Worm (Caenorhabditis elegans) whole organism, young adult: Measurements from ENCODE around the gene Y67D2.2.

Experiments used
- F23B12.7 ChIP-seq: sonication (generic microtip); optimal IDR thresholded peaks from 2 replicates; lab custom pipeline; 2017; ENCODE audit warnings: missing genetic modification characterization, mild to moderate bottlenecking, missing compliant biosample characterization, antibody characterized with exemption, moderate library complexity; ENCODE audit not compliant: insufficient read depth
- F49E8.2 ChIP-seq: sonication (generic microtip); optimal IDR thresholded peaks from 3 replicates; lab custom pipeline; 2017; ENCODE audit warnings: missing genetic modification characterization, mild to moderate bottlenecking, missing compliant biosample characterization, antibody characterized with exemption, moderate library complexity; ENCODE audit not compliant: insufficient read depth
- K12H6.12 ChIP-seq: fragments of 200-800 bp; sonication (Bioruptor generic); optimal IDR thresholded peaks from 2 replicates; lab custom pipeline; 2018; ENCODE audit warnings: mild to moderate bottlenecking, missing genetic modification characterization, missing compliant biosample characterization
- Y53F4B.3 ChIP-seq: fragments of 200-800 bp; sonication (Bioruptor generic); IDR thresholded peaks from 2 replicates; pipeline ENCODE4 v1.3.6; 2022; ENCODE audit warnings: missing genetic modification reagents, missing genetic modification characterization, missing compliant biosample characterization
- Y56A3A.18 ChIP-seq: fragments of 200-800 bp; sonication (Bioruptor generic); IDR thresholded peaks from 2 replicates; pipeline ENCODE4 v1.3.6; 2022; ENCODE audit warnings: missing genetic modification reagents, missing genetic modification characterization, missing compliant biosample characterization
- Y67H2A.10 ChIP-seq: fragments of 200-800 bp; sonication (Bioruptor generic); conservative IDR thresholded peaks from 2 replicates; pipeline ENCODE4 v1.3.6; 2022; ENCODE audit warnings: missing genetic modification reagents, missing genetic modification characterization, missing compliant biosample characterization
- Y79H2A.3 ChIP-seq: fragments of 200-800 bp; sonication (Bioruptor generic); conservative IDR thresholded peaks from 2 replicates; pipeline ENCODE4 v1.3.6; 2022; ENCODE audit warnings: missing genetic modification reagents, missing genetic modification characterization, missing compliant biosample characterization
- akir-1 ChIP-seq: fragments of 200-800 bp; sonication (Bioruptor generic); optimal IDR thresholded peaks from 2 replicates; lab custom pipeline; 2018; ENCODE audit warnings: mild to moderate bottlenecking, missing genetic modification characterization, moderate library complexity, missing compliant biosample characterization
- athp-1 ChIP-seq: sonication (generic microtip); optimal IDR thresholded peaks from 2 replicates; lab custom pipeline; 2017; ENCODE audit warnings: mild to moderate bottlenecking, missing genetic modification characterization, missing compliant biosample characterization
- cebp-2 ChIP-seq: fragments of 200-800 bp; sonication (Bioruptor generic); IDR thresholded peaks from 2 replicates; pipeline ENCODE4 v1.3.6; 2022; ENCODE audit warnings: missing genetic modification characterization, missing compliant biosample characterization
- ceh-27 ChIP-seq: fragments of 200-800 bp; sonication (Bioruptor generic); optimal IDR thresholded peaks from 2 replicates; lab custom pipeline; 2018; ENCODE audit warnings: mild to moderate bottlenecking, missing genetic modification characterization, moderate library complexity, missing compliant biosample characterization
- ceh-40 ChIP-seq: fragments of 200-800 bp; sonication (Bioruptor generic); IDR thresholded peaks from 2 replicates; pipeline ENCODE4 v1.3.6; 2022; ENCODE audit warnings: missing genetic modification characterization, missing compliant biosample characterization
- ceh-58 ChIP-seq: fragments of 200-800 bp; sonication (Bioruptor generic); IDR thresholded peaks from 2 replicates; pipeline ENCODE4 v1.3.6; 2022; ENCODE audit warnings: missing genetic modification characterization, missing compliant biosample characterization
- ceh-91 ChIP-seq: fragments of 200-800 bp; sonication (Bioruptor generic); IDR thresholded peaks from 2 replicates; pipeline ENCODE4 v1.3.6; 2022; ENCODE audit warnings: missing genetic modification reagents, missing genetic modification characterization, missing compliant biosample characterization
- die-1 ChIP-seq: sonication (generic microtip); optimal IDR thresholded peaks from 2 replicates; lab custom pipeline; 2016; ENCODE audit warnings: missing genotype, mild to moderate bottlenecking, missing genetic modification characterization, missing compliant biosample characterization
- dox-1 ChIP-seq: fragments of 200-800 bp; sonication (Bioruptor generic); IDR thresholded peaks from 2 replicates; pipeline ENCODE4 v1.3.6; 2022; ENCODE audit warnings: missing genetic modification reagents, missing genetic modification characterization, missing compliant biosample characterization
- dpff-1 ChIP-seq: sonication (generic microtip); optimal IDR thresholded peaks from 2 replicates; lab custom pipeline; 2017; ENCODE audit warnings: mild to moderate bottlenecking, missing genetic modification characterization, missing compliant biosample characterization
- efl-1 ChIP-seq: fragments of 150-350 bp; optimal IDR thresholded peaks from 2 replicates; lab custom pipeline; 2014; ENCODE audit warnings: missing biosample characterization, missing genetic modification reagents, missing genetic modification characterization
- egrh-3 ChIP-seq: fragments of 200-800 bp; sonication (Bioruptor generic); IDR thresholded peaks from 2 replicates; pipeline ENCODE4 v1.3.6; 2022; ENCODE audit warnings: missing genetic modification reagents, missing genetic modification characterization, missing compliant biosample characterization
- ekl-4 ChIP-seq: fragments of 200-800 bp; sonication (Bioruptor generic); IDR thresholded peaks from 2 replicates; pipeline ENCODE4 v1.3.6; 2022; ENCODE audit warnings: missing genetic modification reagents, missing genetic modification characterization, missing compliant biosample characterization
- ets-4 ChIP-seq: fragments of 200-800 bp; sonication (Bioruptor generic); optimal IDR thresholded peaks from 2 replicates; lab custom pipeline; 2018; ENCODE audit warnings: mild to moderate bottlenecking, missing genetic modification characterization, missing compliant biosample characterization
- hlh-12 ChIP-seq: sonication (generic microtip); optimal IDR thresholded peaks from 2 replicates; lab custom pipeline; 2016; ENCODE audit warnings: missing genetic modification characterization, missing compliant biosample characterization
- let-526 ChIP-seq: fragments of 200-800 bp; sonication (Bioruptor generic); IDR thresholded peaks from 2 replicates; pipeline ENCODE4 v1.3.6; 2022; ENCODE audit warnings: missing genetic modification reagents, missing genetic modification characterization, missing compliant biosample characterization
- lir-1 ChIP-seq: fragments of 200-800 bp; sonication (Bioruptor generic); conservative IDR thresholded peaks from 2 replicates; pipeline ENCODE4 v1.3.6; 2022; ENCODE audit warnings: missing genetic modification reagents, missing genetic modification characterization, missing compliant biosample characterization
- lsl-1 ChIP-seq: fragments of 200-800 bp; sonication (Bioruptor generic); optimal IDR thresholded peaks from 2 replicates; lab custom pipeline; 2018; ENCODE audit warnings: mild to moderate bottlenecking, missing genetic modification characterization, moderate library complexity, missing compliant biosample characterization
- madf-3 ChIP-seq: fragments of 200-800 bp; sonication (Bioruptor generic); IDR thresholded peaks from 2 replicates; pipeline ENCODE4 v1.3.6; 2022; ENCODE audit warnings: missing genetic modification reagents, missing genetic modification characterization, missing compliant biosample characterization
- mcd-1 ChIP-seq: fragments of 200-800 bp; sonication (Bioruptor generic); IDR thresholded peaks from 2 replicates; pipeline ENCODE4 v1.3.6; 2022; ENCODE audit warnings: missing genetic modification reagents, missing genetic modification characterization, missing compliant biosample characterization
- nhr-80 ChIP-seq: sonication (generic microtip); optimal IDR thresholded peaks from 2 replicates; lab custom pipeline; 2016; ENCODE audit warnings: missing genetic modification characterization, missing compliant biosample characterization
- snpc-1.1 ChIP-seq: sonication (generic microtip); optimal IDR thresholded peaks from 2 replicates; lab custom pipeline; 2017; ENCODE audit warnings: missing genetic modification characterization, mild to moderate bottlenecking, missing compliant biosample characterization, antibody characterized with exemption, moderate library complexity, missing genotype, missing genetic modification reagents; ENCODE audit not compliant: insufficient read depth
- snpc-1.3 ChIP-seq: sonication (generic microtip); optimal IDR thresholded peaks from 2 replicates; lab custom pipeline; 2017; ENCODE audit warnings: missing genetic modification characterization, mild to moderate bottlenecking, missing compliant biosample characterization, antibody characterized with exemption, moderate library complexity, missing genotype, missing genetic modification reagents; ENCODE audit not compliant: insufficient read depth
- snpc-4 ChIP-seq, 5 experiments: fragments of 150-350 bp in 1 of 5; sonication (generic microtip) in 4 of 5; optimal IDR thresholded peaks; 2 replicates each; lab custom pipeline; 2014 to 2018; ENCODE audit warnings: missing genetic modification characterization in 5 of 5, missing biosample characterization in 3 of 5, antibody characterized with exemption in 2 of 5, mild to moderate bottlenecking in 2 of 5, missing compliant biosample characterization in 2 of 5, missing genotype in 2 of 5, moderate library complexity in 2 of 5, missing genetic modification reagents in 1 of 5
- somi-1 ChIP-seq: fragments of 200-800 bp; sonication (Bioruptor generic); optimal IDR thresholded peaks from 2 replicates; lab custom pipeline; 2018; ENCODE audit warnings: mild to moderate bottlenecking, missing genetic modification characterization, missing compliant biosample characterization
- unc-62 ChIP-seq: fragments of 150-350 bp; optimal IDR thresholded peaks from 2 replicates; lab custom pipeline; 2014; ENCODE audit warnings: missing biosample characterization, missing genetic modification reagents, missing genetic modification characterization
- zfh-2 ChIP-seq: fragments of 200-800 bp; sonication (Bioruptor generic); conservative IDR thresholded peaks from 2 replicates; pipeline ENCODE4 v1.3.6; 2022; ENCODE audit warnings: missing genetic modification reagents, missing genetic modification characterization, missing compliant biosample characterization
- zim-3 ChIP-seq: sonication (generic microtip); optimal IDR thresholded peaks from 2 replicates; lab custom pipeline; 2017; ENCODE audit warnings: mild to moderate bottlenecking, missing genetic modification characterization, moderate library complexity, missing compliant biosample characterization

Gene Y67D2.2

ce11 chrIII:1540100-1540695 is 18.4 kb upstream of the Y67D2.2 start, which contains the start of the genes Y67D2.5 and cisd-3.2:
Gene Y67D2.5, minus strand, starts transcription at chrIII:1540244.
Gene cisd-3.2, plus strand, starts transcription at chrIII:1540493.
- TF ChIP-seq snpc-1.3: no peak
- no peak for TF ChIP-seq F23B12.7 (tag; lab: Kevin White, UChicago)
- TF ChIP-seq Y79H2A.3 (GFP tag; lab: Robert Waterston, UW): no peak
- no peak for TF ChIP-seq ceh-40
- no peak for TF ChIP-seq ceh-27
- TF ChIP-seq snpc-1.1: no peak
- no peak for TF ChIP-seq snpc-4 (GFP tag; optimal IDR thresholded peaks at IDR 0.05; lab: Kevin White, UChicago)
- no peak for TF ChIP-seq snpc-4 (tag; optimal IDR thresholded peaks at IDR 0.05; lab: Kevin White, UChicago)
- TF ChIP-seq unc-62 (GFP tag; lab: Kevin White, UChicago): no peak
- no peak for TF ChIP-seq cebp-2
- no peak for TF ChIP-seq ets-4 (GFP tag; lab: Kevin White, UChicago)
- peak; percentile 18 for TF ChIP-seq lsl-1 (GFP tag; lab: Kevin White, UChicago)
- no peak for TF ChIP-seq somi-1 (GFP tag; lab: Kevin White, UChicago)
- TF ChIP-seq ekl-4 (GFP tag; lab: Robert Waterston, UW): no peak
- TF ChIP-seq ceh-91 (GFP tag; lab: Robert Waterston, UW): 0 out of 2 replicates have a peak, but pooled peaks have one; percentile 21
- no peak for TF ChIP-seq ceh-58 (GFP tag; lab: Robert Waterston, UW)
- no peak; the same call in 1 of the 2 replicates for TF ChIP-seq dox-1 (GFP tag; lab: Robert Waterston, UW)
- no peak for TF ChIP-seq lir-1 (GFP tag; lab: Robert Waterston, UW)
- no peak for TF ChIP-seq Y56A3A.18
- TF ChIP-seq egrh-3 (GFP tag; lab: Robert Waterston, UW): no peak
- peak; percentile 91 for TF ChIP-seq mcd-1 (GFP tag; lab: Robert Waterston, UW)
- no peak for TF ChIP-seq dpff-1 (tag; lab: Kevin White, UChicago)
- no peak for TF ChIP-seq efl-1
- no peak for TF ChIP-seq akir-1 (GFP tag; lab: Kevin White, UChicago)

ce11 chrIII:1543406-1544011 is 15.1 kb upstream of the Y67D2.2 start:
- no peak for TF ChIP-seq egrh-3 (GFP tag; lab: Robert Waterston, UW)
- TF ChIP-seq die-1 (tag; lab: Kevin White, UChicago): no peak
- no peak for TF ChIP-seq lsl-1 (GFP tag; lab: Kevin White, UChicago)
- no peak for TF ChIP-seq snpc-4 (GFP tag; optimal IDR thresholded peaks at IDR 0.05; lab: Kevin White, UChicago)
- TF ChIP-seq snpc-4 (tag; optimal IDR thresholded peaks at IDR 0.05; lab: Kevin White, UChicago): no peak
- TF ChIP-seq Y53F4B.3: no peak
- TF ChIP-seq K12H6.12 (tag; lab: Kevin White, UChicago): no peak
- no peak for TF ChIP-seq hlh-12 (tag; lab: Kevin White, UChicago)
- no peak for TF ChIP-seq Y67H2A.10 (GFP tag; lab: Robert Waterston, UW)
- TF ChIP-seq athp-1: no peak
- no peak for TF ChIP-seq nhr-80 (tag; lab: Kevin White, UChicago)
- no peak for TF ChIP-seq madf-3
- TF ChIP-seq F23B12.7 (tag; lab: Kevin White, UChicago): no peak
- TF ChIP-seq zim-3: no peak
- TF ChIP-seq F49E8.2 (tag; lab: Kevin White, UChicago): no peak

ce11 chrIII:1554347-1554746 is 4.3 kb upstream of the Y67D2.2 start, which contains the start of gene ddx-35:
Gene ddx-35, minus strand, starts transcription at chrIII:1554447.
- TF ChIP-seq let-526 (GFP tag; lab: Robert Waterston, UW) (no peak), zfh-2 (GFP tag; lab: Robert Waterston, UW) (0 out of 2 replicates have a peak, but pooled peaks have one; percentile 22)
